Worm (Caenorhabditis elegans): ENCODE results near the gene R04F11.3.

Gene R04F11.3

DNA sequence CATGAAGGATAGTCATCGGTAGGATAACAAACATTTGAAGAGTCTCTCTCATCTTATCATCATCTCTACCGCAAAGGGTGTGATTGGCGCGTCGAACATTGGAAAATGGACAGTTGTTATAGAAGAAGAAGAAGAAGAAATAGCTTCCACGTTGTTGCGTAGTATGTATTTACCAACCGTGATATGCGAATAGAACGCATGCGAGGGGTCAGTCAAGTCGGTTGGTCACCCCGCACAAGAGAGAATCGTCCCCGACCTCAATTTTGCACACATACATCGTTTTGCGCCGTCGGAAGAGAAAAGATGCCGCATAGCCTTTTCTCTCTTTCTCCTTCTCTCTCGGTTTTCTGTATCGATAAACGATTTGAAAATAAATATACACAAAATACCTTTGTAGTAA lies 22.0 kb downstream of the R04F11.3 start:
- no peak for TF ChIP-seq nhr-76 (tag; optimal IDR thresholded peaks at IDR 0.05)
- TF ChIP-seq efl-1 (optimal IDR thresholded peaks at IDR 0.05): no peak
- peak in 1 of 2 experiments; percentile 87 for TF ChIP-seq efl-1 (GFP tag; optimal IDR thresholded peaks at IDR 0.05 in 1 of 2)
- no peak for TF ChIP-seq nhr-90 (tag; optimal IDR thresholded peaks at IDR 0.05; ENCODE audit: poor library complexity)
- peak; percentile 17 for TF ChIP-seq blmp-1 (tag; optimal IDR thresholded peaks at IDR 0.05)
- TF ChIP-seq lin-35 (GFP tag; optimal IDR thresholded peaks at IDR 0.05): peak in 1 of 2 experiments; percentile 10
- TF ChIP-seq elt-3 (tag; optimal IDR thresholded peaks at IDR 0.05): no peak

DNA sequence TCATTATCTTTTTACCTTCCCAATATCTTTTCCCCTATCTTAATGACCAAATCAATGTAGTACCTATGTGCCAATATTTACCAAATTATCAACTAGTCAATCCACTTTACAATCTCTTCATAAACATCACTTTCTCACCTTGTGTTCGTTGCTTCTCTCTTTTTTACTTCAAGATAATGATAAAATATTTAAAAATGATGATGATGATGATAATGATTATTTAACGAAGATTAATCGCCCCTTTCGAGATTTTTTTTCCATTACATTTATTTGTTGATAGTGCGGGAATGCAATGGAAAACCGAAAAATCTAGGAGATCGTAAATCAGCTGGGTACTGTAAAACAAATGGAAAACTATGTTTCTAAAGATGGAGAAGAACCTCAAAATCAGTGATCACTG lies 22.9 kb downstream of the R04F11.3 start:
- TF ChIP-seq elt-2 (tag; optimal IDR thresholded peaks at IDR 0.05) (no peak), isw-1 (GFP tag; IDR thresholded peaks at IDR 0.05) (no peak), nhr-84 (tag; optimal IDR thresholded peaks at IDR 0.05) (no peak), blmp-1 (tag; optimal IDR thresholded peaks at IDR 0.05) (peak; percentile 54), lin-14 (GFP tag; optimal IDR thresholded peaks at IDR 0.05) (peak; percentile 42), elt-3 (tag; optimal IDR thresholded peaks at IDR 0.05) (peak in 2 of 6 experiments; percentile 58 to 79), grh-1 (GFP tag; IDR thresholded peaks at IDR 0.05) (0 out of 2 replicates have a peak, but pooled peaks have one; percentile 15), nhr-20 (tag; optimal IDR thresholded peaks at IDR 0.05) (peak; percentile 18), nhr-90 (tag; optimal IDR thresholded peaks at IDR 0.05; ENCODE audit: poor library complexity) (peak; percentile 4), mab-9 (GFP tag; IDR thresholded peaks at IDR 0.05) (no peak), nhr-85 (tag) (peak; percentile 69), F16B12.6 (tag; optimal IDR thresholded peaks at IDR 0.05) (no peak), efl-1 (optimal IDR thresholded peaks at IDR 0.05) (no peak), efl-1 (GFP tag; optimal IDR thresholded peaks at IDR 0.05 in 1 of 2) (no peak), ces-1 (GFP tag; optimal IDR thresholded peaks at IDR 0.05) (no peak), jun-1 (tag; optimal IDR thresholded peaks at IDR 0.05) (no peak), lin-39 (tag; optimal IDR thresholded peaks at IDR 0.05) (no peak), ceh-88 (GFP tag; IDR thresholded peaks at IDR 0.05) (no peak), tbx-2 (tag; optimal IDR thresholded peaks at IDR 0.05) (peak; percentile 9), nhr-71 (tag; optimal IDR thresholded peaks at IDR 0.05) (peak; percentile 44), lsy-2 (tag; optimal IDR thresholded peaks at IDR 0.05) (peak in 1 of 2 experiments; percentile 49)

DNA sequence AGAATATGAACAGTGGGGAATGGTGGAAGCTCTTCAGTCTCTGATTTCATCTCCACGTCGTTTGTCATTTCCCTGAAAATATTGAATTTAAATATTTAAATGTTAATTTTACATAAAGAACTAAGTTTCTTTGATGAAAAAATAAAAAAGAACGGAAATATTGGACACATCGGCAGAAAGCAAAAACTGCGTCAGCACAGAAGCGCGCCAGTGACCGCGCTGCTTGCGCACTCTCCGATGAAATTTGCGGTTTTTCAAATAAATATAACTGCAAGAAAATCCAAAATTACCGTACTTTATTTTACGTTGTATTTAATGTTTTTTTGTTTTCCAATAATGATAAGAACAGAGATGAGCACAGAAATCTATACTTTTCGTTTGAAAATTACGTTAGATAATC lies 25.4 kb downstream of the R04F11.3 start, which contains the start of the genes srpa-68 and srh-16:
TSS of gene srpa-68 (minus strand) at position 72 of the 400 bp plus-strand sequence.
TSS of gene srh-16 (plus strand) at position 275 of the 400 bp plus-strand sequence.
- no peak for TF ChIP-seq ets-5 (GFP tag; IDR thresholded peaks at IDR 0.05)
- TF ChIP-seq nhr-84 (tag; optimal IDR thresholded peaks at IDR 0.05): no peak
- TF ChIP-seq fkh-8 (tag; optimal IDR thresholded peaks at IDR 0.05): peak; percentile 76
- TF ChIP-seq lin-35 (GFP tag; optimal IDR thresholded peaks at IDR 0.05): peak; percentile 96 to 99
- peak; percentile 91 to 93 (median 93) for TF ChIP-seq ceh-82 (tag; optimal IDR thresholded peaks at IDR 0.05)
- TF ChIP-seq elt-3 (tag; optimal IDR thresholded peaks at IDR 0.05): peak in 2 of 6 experiments; percentile 86 to 89
- TF ChIP-seq jun-1 (tag; optimal IDR thresholded peaks at IDR 0.05): peak; percentile 78
- TF ChIP-seq lin-39 (tag; optimal IDR thresholded peaks at IDR 0.05): peak; percentile 95
- TF ChIP-seq fkh-4 (tag; optimal IDR thresholded peaks at IDR 0.05; ENCODE audit: borderline replicate concordance): peak; percentile 15
- TF ChIP-seq nhr-237 (tag; optimal IDR thresholded peaks at IDR 0.05): peak; percentile 38
- peak; percentile 97 for TF ChIP-seq rnt-1 (tag; optimal IDR thresholded peaks at IDR 0.05)
- no peak for TF ChIP-seq C34B4.2 (tag; optimal IDR thresholded peaks at IDR 0.05)
- TF ChIP-seq zip-4 (GFP tag; optimal IDR thresholded peaks at IDR 0.05): peak; percentile 86
- peak; percentile 86 for TF ChIP-seq elt-2 (tag; optimal IDR thresholded peaks at IDR 0.05)
- TF ChIP-seq tbx-2 (tag; optimal IDR thresholded peaks at IDR 0.05): peak; percentile 93
- peak; percentile 94 for TF ChIP-seq lsy-2 (tag; optimal IDR thresholded peaks at IDR 0.05)
- TF ChIP-seq nhr-90 (tag; optimal IDR thresholded peaks at IDR 0.05; ENCODE audit: poor library complexity): peak; percentile 95
- TF ChIP-seq pag-3 (tag; optimal IDR thresholded peaks at IDR 0.05; ENCODE audit: borderline replicate concordance, insufficient read depth): no peak
- peak; percentile 89 for TF ChIP-seq ceh-8 (GFP tag; optimal IDR thresholded peaks at IDR 0.05)
- TF ChIP-seq mdl-1 (tag; optimal IDR thresholded peaks at IDR 0.05): peak in 1 of 2 experiments; percentile 77
- TF ChIP-seq sptf-1 (tag; optimal IDR thresholded peaks at IDR 0.05): no peak
- peak; percentile 94 for TF ChIP-seq dsc-1 (tag; optimal IDR thresholded peaks at IDR 0.05)
- peak; percentile 88 for TF ChIP-seq isw-1 (GFP tag; IDR thresholded peaks at IDR 0.05)
- peak; percentile 52 for TF ChIP-seq hpl-2 (GFP tag; optimal IDR thresholded peaks at IDR 0.05)
- TF ChIP-seq pax-3 (tag; optimal IDR thresholded peaks at IDR 0.05): peak; percentile 91
- TF ChIP-seq lin-13 (GFP tag; optimal IDR thresholded peaks at IDR 0.05): peak; percentile 73
- peak; percentile 90 for TF ChIP-seq irx-1 (tag; optimal IDR thresholded peaks at IDR 0.05)
- TF ChIP-seq pqm-1 (tag; optimal IDR thresholded peaks at IDR 0.05): no peak
- TF ChIP-seq ceh-88 (GFP tag; IDR thresholded peaks at IDR 0.05): peak; percentile 76
- TF ChIP-seq fkh-10 (GFP tag; optimal IDR thresholded peaks at IDR 0.05): peak; percentile 77
- TF ChIP-seq unc-86 (tag; optimal IDR thresholded peaks at IDR 0.05): peak; percentile 87
- peak; percentile 5 for TF ChIP-seq hlh-4 (tag; optimal IDR thresholded peaks at IDR 0.05)
- peak; percentile 68 for TF ChIP-seq lir-3 (tag; optimal IDR thresholded peaks at IDR 0.05; ENCODE audit: poor library complexity)
- peak; percentile 98 for TF ChIP-seq nhr-85 (tag)
- TF ChIP-seq efl-1 (optimal IDR thresholded peaks at IDR 0.05): peak; percentile 82 to 99
- TF ChIP-seq efl-1 (GFP tag; optimal IDR thresholded peaks at IDR 0.05 in 1 of 2): peak; percentile 97 to 100
